Worm (Caenorhabditis elegans) whole organism, L1 larva: ENCODE data around the gene lips-6.

Experiments used
- aly-2 ChIP-seq: fragments of 150-350 bp; optimal IDR thresholded peaks from 2 replicates; lab custom pipeline; 2014; ENCODE audit warnings: missing biosample characterization, missing genetic modification characterization
- ama-1 ChIP-seq: fragments of 150-350 bp; optimal IDR thresholded peaks from 2 replicates; lab custom pipeline; 2014
- ceh-63 ChIP-seq: fragments of 200-800 bp; sonication (Bioruptor generic); optimal IDR thresholded peaks from 2 replicates; lab custom pipeline; 2018; ENCODE audit warnings: mild to moderate bottlenecking, missing genetic modification characterization, missing compliant biosample characterization
- ceh-82 ChIP-seq, 3 experiments: fragments of 150-350 bp in 1 of 3; sonication (generic microtip) in 2 of 3; optimal IDR thresholded peaks; 2 replicates each; lab custom pipeline; 2014 to 2017; ENCODE audit warnings: missing biosample characterization in 3 of 3, missing genetic modification characterization in 3 of 3
- ces-1 ChIP-seq: fragments of 150-350 bp; optimal IDR thresholded peaks from 2 replicates; lab custom pipeline; 2014; ENCODE audit warnings: missing biosample characterization, missing genetic modification reagents, missing genetic modification characterization
- efl-3 ChIP-seq: fragments of 200-800 bp; sonication (Bioruptor generic); optimal IDR thresholded peaks from 2 replicates; lab custom pipeline; 2018; ENCODE audit warnings: mild to moderate bottlenecking, missing genetic modification characterization, missing compliant biosample characterization
- lir-3 ChIP-seq: sonication (generic microtip); optimal IDR thresholded peaks from 2 replicates; lab custom pipeline; 2016; ENCODE audit warnings: mild to moderate bottlenecking, missing genetic modification characterization, moderate library complexity, missing compliant biosample characterization; ENCODE audit not compliant: poor library complexity
- mep-1 ChIP-seq: fragments of 150-350 bp; optimal IDR thresholded peaks from 2 replicates; lab custom pipeline; 2014; ENCODE audit warnings: missing biosample characterization, missing genetic modification characterization
- nhr-12 ChIP-seq: sonication (generic microtip); optimal IDR thresholded peaks from 2 replicates; lab custom pipeline; 2017; ENCODE audit warnings: missing biosample characterization, missing genetic modification characterization
- nhr-47 ChIP-seq: sonication (generic microtip); optimal IDR thresholded peaks from 2 replicates; lab custom pipeline; 2016; ENCODE audit warnings: mild to moderate bottlenecking, missing genetic modification characterization, moderate library complexity, missing compliant biosample characterization
- pag-3 ChIP-seq: sonication (generic microtip); optimal IDR thresholded peaks from 2 replicates; lab custom pipeline; 2017; ENCODE audit warnings: missing genetic modification characterization, mild to moderate bottlenecking, missing compliant biosample characterization, antibody characterized with exemption, borderline replicate concordance; ENCODE audit not compliant: insufficient read depth
- pqm-1 ChIP-seq: sonication (generic microtip); optimal IDR thresholded peaks from 3 replicates; lab custom pipeline; 2017; ENCODE audit warnings: missing biosample characterization, missing genetic modification characterization
- rnt-1 ChIP-seq: sonication (generic microtip); optimal IDR thresholded peaks from 2 replicates; lab custom pipeline; 2016; ENCODE audit warnings: mild to moderate bottlenecking, missing genetic modification characterization, moderate library complexity, missing compliant biosample characterization
- swsn-7 ChIP-seq: sonication (generic microtip); optimal IDR thresholded peaks from 2 replicates; lab custom pipeline; 2016; ENCODE audit warnings: missing genetic modification characterization, missing compliant biosample characterization

ce11 chrIV:12046524-12047203 is 31.2 kb upstream of the lips-6 start, which contains the start of gene T12G3.2:
- TF ChIP-seq pag-3 (tag; lab: Kevin White, UChicago) (no peak), ceh-82 (tag; optimal IDR thresholded peaks at IDR 0.05; lab: Kevin White, UChicago) (no peak), pqm-1 (tag; lab: Kevin White, UChicago) (no peak), nhr-12 (tag; lab: Kevin White, UChicago) (no peak), efl-3 (GFP tag; lab: Kevin White, UChicago) (no peak), ama-1 (lab: Kevin White, UChicago) (no peak), rnt-1 (no peak), lir-3 (tag; lab: Kevin White, UChicago) (no peak), aly-2 (tag; lab: Kevin White, UChicago) (no peak), ceh-63 (GFP tag; lab: Kevin White, UChicago) (no peak), ces-1 (GFP tag; lab: Kevin White, UChicago) (no peak), nhr-47 (tag; lab: Kevin White, UChicago) (no peak), mep-1 (no peak), swsn-7 (tag; lab: Kevin White, UChicago) (no peak)
